Worm (Caenorhabditis elegans) whole organism, L4 larva: ENCODE results near the gene Y65A5A.2.

Experiments
- F10B5.3 ChIP-seq: sonication (generic microtip); optimal IDR thresholded peaks from 2 replicates; lab custom pipeline; 2016; ENCODE audit warnings: mild to moderate bottlenecking, missing genetic modification characterization, missing compliant biosample characterization
- ZK337.2 ChIP-seq: fragments of 200-800 bp; sonication (Bioruptor generic); IDR thresholded peaks from 2 replicates; pipeline ENCODE4 v1.3.6; 2022; ENCODE audit warnings: missing genetic modification reagents, missing genetic modification characterization, missing compliant biosample characterization
- aha-1 ChIP-seq: fragments of 150-350 bp; peaks from one replicate; lab custom pipeline; 2014; ENCODE audit warnings: missing biosample characterization, missing genetic modification characterization
- arid-1 ChIP-seq: fragments of 200-800 bp; sonication (Bioruptor generic); conservative IDR thresholded peaks from 2 replicates; pipeline ENCODE4 v1.3.6; 2022; ENCODE audit warnings: missing genetic modification reagents, missing genetic modification characterization, missing compliant biosample characterization
- ceh-20 ChIP-seq: fragments of 200-800 bp; sonication (Bioruptor generic); IDR thresholded peaks from 2 replicates; pipeline ENCODE4 v1.3.6; 2022; ENCODE audit warnings: missing genetic modification reagents, missing genetic modification characterization, missing compliant biosample characterization
- ceh-44 ChIP-seq: fragments of 200-800 bp; sonication (Bioruptor generic); IDR thresholded peaks from 2 replicates; pipeline ENCODE4 v1.3.6; 2022; ENCODE audit warnings: missing genetic modification reagents, missing genetic modification characterization, missing compliant biosample characterization
- ces-1 ChIP-seq: fragments of 150-350 bp; sonication (generic microtip); optimal IDR thresholded peaks from 4 replicates; lab custom pipeline; 2014; ENCODE audit warnings: missing biosample characterization, missing genetic modification reagents, missing genetic modification characterization
- cey-2 ChIP-seq: sonication (generic microtip); optimal IDR thresholded peaks from 3 replicates; lab custom pipeline; 2017; ENCODE audit warnings: missing genetic modification characterization, mild to moderate bottlenecking, missing compliant biosample characterization, antibody characterized with exemption, borderline replicate concordance; ENCODE audit not compliant: insufficient read depth
- daf-19 ChIP-seq: fragments of 200-800 bp; sonication (Bioruptor generic); conservative IDR thresholded peaks from 2 replicates; pipeline ENCODE4 v1.3.6; 2022; ENCODE audit warnings: missing genetic modification characterization, missing compliant biosample characterization
- dmd-6 ChIP-seq: fragments of 200-800 bp; sonication (Bioruptor generic); IDR thresholded peaks from 2 replicates; pipeline ENCODE4 v1.3.6; 2022; ENCODE audit warnings: missing genetic modification reagents, missing genetic modification characterization, missing compliant biosample characterization
- dmd-8 ChIP-seq: fragments of 200-800 bp; sonication (Bioruptor generic); IDR thresholded peaks from 2 replicates; pipeline ENCODE4 v1.3.6; 2022; ENCODE audit warnings: missing genetic modification characterization, missing compliant biosample characterization
- dmd-9 ChIP-seq: fragments of 200-800 bp; sonication (Bioruptor generic); IDR thresholded peaks from 2 replicates; pipeline ENCODE4 v1.3.6; 2022; ENCODE audit warnings: missing genetic modification reagents, missing genetic modification characterization, missing compliant biosample characterization
- dve-1 ChIP-seq: sonication (generic microtip); optimal IDR thresholded peaks from 2 replicates; lab custom pipeline; 2017; ENCODE audit warnings: antibody characterized with exemption, mild to moderate bottlenecking, missing genetic modification characterization, missing compliant biosample characterization; ENCODE audit not compliant: insufficient read depth
- egl-27 ChIP-seq: sonication (generic microtip); optimal IDR thresholded peaks from 3 replicates; lab custom pipeline; 2017; ENCODE audit warnings: missing biosample characterization, missing genetic modification reagents, missing genetic modification characterization
- egl-43 ChIP-seq: fragments of 200-800 bp; sonication (Bioruptor generic); IDR thresholded peaks from 2 replicates; pipeline ENCODE4 v1.3.6; 2022; ENCODE audit warnings: missing genetic modification reagents, missing genetic modification characterization, missing compliant biosample characterization
- gei-8 ChIP-seq: fragments of 200-800 bp; sonication (Bioruptor generic); optimal IDR thresholded peaks from 2 replicates; lab custom pipeline; 2018; ENCODE audit warnings: mild to moderate bottlenecking, missing genetic modification characterization, missing compliant biosample characterization
- lim-7 ChIP-seq: fragments of 200-800 bp; sonication (Bioruptor generic); IDR thresholded peaks from 2 replicates; pipeline ENCODE4 v1.3.6; 2022; ENCODE audit warnings: missing genetic modification characterization, missing compliant biosample characterization
- lin-1 ChIP-seq: fragments of 200-800 bp; sonication (Bioruptor generic); IDR thresholded peaks from 2 replicates; pipeline ENCODE4 v1.3.6; 2022; ENCODE audit warnings: missing genetic modification reagents, missing genetic modification characterization, missing compliant biosample characterization
- lin-13 ChIP-seq: fragments of 150-350 bp; optimal IDR thresholded peaks from 2 replicates; lab custom pipeline; 2014; ENCODE audit warnings: missing biosample characterization, missing genetic modification reagents, missing genetic modification characterization
- lin-29 ChIP-seq: fragments of 200-800 bp; sonication (Bioruptor generic); IDR thresholded peaks from 2 replicates; pipeline ENCODE4 v1.3.6; 2022; ENCODE audit warnings: missing genetic modification reagents, missing genetic modification characterization, missing compliant biosample characterization
- lin-38 ChIP-seq: fragments of 200-800 bp; sonication (Bioruptor generic); IDR thresholded peaks from 2 replicates; pipeline ENCODE4 v1.3.6; 2022; ENCODE audit warnings: missing genetic modification reagents, missing genetic modification characterization, missing compliant biosample characterization
- lsy-2 ChIP-seq, 2 experiments: fragments of 150-350 bp in 1 of 2; sonication (generic microtip) in 1 of 2; optimal IDR thresholded peaks; 2 replicates each; lab custom pipeline; 2014 to 2017; ENCODE audit warnings: missing biosample characterization in 2 of 2, missing genetic modification characterization in 2 of 2
- mdl-1 ChIP-seq, 2 experiments: fragments of 150-350 bp in 1 of 2; sonication (generic microtip) in 1 of 2; optimal IDR thresholded peaks; 2 replicates each; lab custom pipeline; 2014 to 2017; ENCODE audit warnings: missing biosample characterization in 2 of 2, missing genetic modification characterization in 2 of 2
- mdt-29 ChIP-seq: fragments of 200-800 bp; sonication (Bioruptor generic); IDR thresholded peaks from 2 replicates; pipeline ENCODE4 v1.3.6; 2022; ENCODE audit warnings: missing genetic modification reagents, missing genetic modification characterization, missing compliant biosample characterization
- mep-1 ChIP-seq: fragments of 150-350 bp; sonication (generic microtip); optimal IDR thresholded peaks from 3 replicates; lab custom pipeline; 2014; ENCODE audit warnings: missing biosample characterization, missing genetic modification characterization
- mes-2 ChIP-seq: sonication (generic microtip); optimal IDR thresholded peaks from 2 replicates; lab custom pipeline; 2016; ENCODE audit warnings: missing genotype, mild to moderate bottlenecking, missing genetic modification characterization, missing compliant biosample characterization; ENCODE audit not compliant: poor library complexity, severe bottlenecking
- mxl-2 ChIP-seq: fragments of 200-800 bp; sonication (Bioruptor generic); conservative IDR thresholded peaks from 2 replicates; pipeline ENCODE4 v1.3.6; 2022; ENCODE audit warnings: missing genetic modification reagents, missing genetic modification characterization, missing compliant biosample characterization
- mxl-3 ChIP-seq: fragments of 200-800 bp; sonication (Bioruptor generic); optimal IDR thresholded peaks from 2 replicates; lab custom pipeline; 2018; ENCODE audit warnings: mild to moderate bottlenecking, missing genetic modification characterization, missing compliant biosample characterization
- nhr-102 ChIP-seq: sonication (generic microtip); optimal IDR thresholded peaks from 2 replicates; lab custom pipeline; 2016; ENCODE audit warnings: mild to moderate bottlenecking, missing genetic modification characterization, moderate library complexity, missing compliant biosample characterization
- nhr-11 ChIP-seq: fragments of 150-350 bp; optimal IDR thresholded peaks from 2 replicates; lab custom pipeline; 2014; ENCODE audit warnings: missing biosample characterization, missing genetic modification characterization
- nhr-111 ChIP-seq: fragments of 200-800 bp; sonication (Bioruptor generic); optimal IDR thresholded peaks from 2 replicates; lab custom pipeline; 2018; ENCODE audit warnings: mild to moderate bottlenecking, missing genetic modification characterization, missing compliant biosample characterization
- nhr-25 ChIP-seq: sonication (generic microtip); optimal IDR thresholded peaks from 2 replicates; lab custom pipeline; 2017; ENCODE audit warnings: missing genetic modification characterization, mild to moderate bottlenecking, missing compliant biosample characterization, antibody characterized with exemption, moderate library complexity, borderline replicate concordance; ENCODE audit not compliant: insufficient read depth
- nhr-41 ChIP-seq: fragments of 200-800 bp; sonication (Bioruptor generic); IDR thresholded peaks from 2 replicates; pipeline ENCODE4 v1.3.6; 2022; ENCODE audit warnings: missing genetic modification reagents, missing genetic modification characterization, missing compliant biosample characterization
- nhr-6 ChIP-seq: fragments of 150-350 bp; optimal IDR thresholded peaks from 2 replicates; lab custom pipeline; 2014; ENCODE audit warnings: missing biosample characterization, missing genetic modification characterization
- nhr-77 ChIP-seq: fragments of 150-350 bp; optimal IDR thresholded peaks from 2 replicates; lab custom pipeline; 2014; ENCODE audit warnings: missing biosample characterization, missing genetic modification characterization
- pqm-1 ChIP-seq: sonication (generic microtip); optimal IDR thresholded peaks from 2 replicates; lab custom pipeline; 2017; ENCODE audit warnings: missing biosample characterization, missing genetic modification characterization
- skn-1 ChIP-seq: fragments of 150-350 bp; optimal IDR thresholded peaks from 2 replicates; lab custom pipeline; 2014; ENCODE audit warnings: missing biosample characterization, missing genetic modification characterization
- snpc-1.2 ChIP-seq: fragments of 200-800 bp; sonication (Bioruptor generic); IDR thresholded peaks from 2 replicates; pipeline ENCODE4 v1.3.6; 2022; ENCODE audit warnings: missing genetic modification reagents, missing genetic modification characterization, missing compliant biosample characterization
- tra-1 ChIP-seq: fragments of 200-800 bp; sonication (Bioruptor generic); IDR thresholded peaks from 2 replicates; pipeline ENCODE4 v1.3.6; 2022; ENCODE audit warnings: missing genetic modification reagents, missing genetic modification characterization, missing compliant biosample characterization
- unc-130 ChIP-seq: sonication (generic microtip); optimal IDR thresholded peaks from 2 replicates; lab custom pipeline; 2016; ENCODE audit warnings: missing genetic modification reagents, missing genetic modification characterization, missing compliant biosample characterization
- unc-62 ChIP-seq, 3 experiments: fragments of 150-350 bp in 1 of 3; sonication (generic microtip); optimal IDR thresholded peaks in 2 of 3; peaks in 1 of 3; 1 replicate in 1 of 3; 2 replicates in 2 of 3; lab custom pipeline; 2014 to 2017; ENCODE audit warnings: missing biosample characterization in 3 of 3, missing genetic modification characterization in 3 of 3, missing genetic modification reagents in 3 of 3, missing genotype in 1 of 3
- zag-1 ChIP-seq: fragments of 150-350 bp; optimal IDR thresholded peaks from 2 replicates; lab custom pipeline; 2014; ENCODE audit warnings: missing biosample characterization, missing genetic modification characterization
- ztf-7 ChIP-seq: fragments of 150-350 bp; optimal IDR thresholded peaks from 2 replicates; lab custom pipeline; 2014; ENCODE audit warnings: missing biosample characterization, missing genetic modification characterization

Y65A5A.2 gene

ce11 chrIV:16388856-16389461 is 22.9 kb upstream of the Y65A5A.2 start (continued):
- TF ChIP-seq dmd-6 (GFP tag; lab: Robert Waterston, UW) (peak; percentile 71), lin-1 (peak; percentile 85), ces-1 (GFP tag; lab: Kevin White, UChicago) (no peak), mdt-29 (GFP tag; lab: Robert Waterston, UW) (peak; percentile 80), dve-1 (tag; lab: Kevin White, UChicago) (peak; percentile 73), mdl-1 (tag; optimal IDR thresholded peaks at IDR 0.05; lab: Kevin White, UChicago) (peak in 1 of 2 experiments; percentile 18), lin-13 (peak; percentile 73), mes-2 (peak; percentile 84), egl-43 (GFP tag; lab: Robert Waterston, UW) (peak; percentile 93), nhr-77 (tag; lab: Kevin White, UChicago) (peak; percentile 38), ceh-20 (GFP tag; lab: Robert Waterston, UW) (peak; percentile 63), pqm-1 (tag; lab: Kevin White, UChicago) (no peak), snpc-1.2 (GFP tag; lab: Robert Waterston, UW) (peak; percentile 99), F10B5.3 (tag; lab: Kevin White, UChicago) (peak; percentile 44), lin-38 (peak; percentile 99), ZK337.2 (GFP tag; lab: Robert Waterston, UW) (no peak), nhr-6 (tag; lab: Kevin White, UChicago) (peak; percentile 2), skn-1 (tag; lab: Kevin White, UChicago) (no peak), cey-2 (tag; lab: Kevin White, UChicago) (no peak)

ce11 chrIV:16391470-16391869 is 20.4 kb upstream of the Y65A5A.2 start:
- no peak for TF ChIP-seq lin-29 (GFP tag; lab: Robert Waterston, UW)
- TF ChIP-seq unc-62 (GFP tag; optimal IDR thresholded peaks at IDR 0.05 in 1 of 2; lab: Kevin White, UChicago), result peak in 1 of 2 experiments; percentile 3
- no peak for TF ChIP-seq unc-62 (tag; optimal IDR thresholded peaks at IDR 0.05; lab: Kevin White, UChicago)

- TF ChIP-seq gei-8 (GFP tag; lab: Kevin White, UChicago) (no peak), unc-130 (GFP tag; lab: Kevin White, UChicago) (no peak), nhr-41 (GFP tag; lab: Robert Waterston, UW) (no peak), mxl-3 (GFP tag; lab: Kevin White, UChicago) (no peak), lin-13 (no peak), ceh-44 (GFP tag; lab: Robert Waterston, UW) (no peak), nhr-111 (no peak), mxl-2 (GFP tag; lab: Robert Waterston, UW) (no peak), egl-27 (tag; lab: Kevin White, UChicago) (no peak), nhr-11 (no peak), dmd-8 (GFP tag; lab: Robert Waterston, UW) (no peak), arid-1 (GFP tag; lab: Robert Waterston, UW) (no peak)
These were observed 18.2 kb upstream of the Y65A5A.2 start, which contains the start of gene Y65A5A.24 for ce11 chrIV:16393668-16394067. Gene Y65A5A.24 (plus strand): TSS chrIV:16393968.

ce11 chrIV:16396651-16397050 is 15.2 kb upstream of the Y65A5A.2 start:
- TF ChIP-seq nhr-102 (tag; lab: Kevin White, UChicago) (no peak), aha-1 (no peak), tra-1 (GFP tag; lab: Robert Waterston, UW) (no peak), nhr-111 (no peak), zag-1 (tag; lab: Kevin White, UChicago) (no peak), lim-7 (no peak), mep-1 (tag; lab: Kevin White, UChicago) (no peak), arid-1 (GFP tag; lab: Robert Waterston, UW) (no peak), ztf-7 (no peak), mdt-29 (GFP tag; lab: Robert Waterston, UW) (no peak), daf-19 (GFP tag; lab: Robert Waterston, UW) (no peak), dmd-9 (GFP tag; lab: Robert Waterston, UW) (no peak), lsy-2 (tag; optimal IDR thresholded peaks at IDR 0.05; lab: Kevin White, UChicago) (no peak), nhr-25 (tag; lab: Kevin White, UChicago) (no peak), pqm-1 (tag; lab: Kevin White, UChicago) (no peak)
- TF ChIP-seq, all 104 proteins: peak for 0
